Worm (Caenorhabditis elegans): ENCODE data around the gene ZK856.5.

The ZK856.5 gene

DNA sequence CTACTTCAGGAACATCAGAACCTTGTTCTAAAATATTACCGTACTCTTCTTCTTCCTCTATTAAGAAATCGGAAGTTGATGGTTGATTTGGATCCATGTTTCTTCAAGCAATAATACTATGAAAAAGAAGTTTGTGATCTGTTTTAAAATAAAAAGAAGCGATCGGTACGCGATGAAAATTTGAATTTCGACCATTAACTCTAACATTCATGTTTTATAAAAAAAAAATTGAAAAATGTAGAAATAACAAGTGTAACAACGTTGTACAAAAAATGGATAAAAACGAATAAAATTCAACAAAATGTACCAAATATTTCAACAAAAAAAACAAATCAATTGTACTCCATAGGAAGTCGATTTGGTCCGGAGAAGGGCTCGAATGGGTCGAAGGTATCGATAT lies 20.3 kb upstream of the ZK856.5 start, which contains the start of gene tftc-3:
tftc-3 (minus strand) TSS at position 101 of the 400 bp plus-strand sequence.
- no peak for TF ChIP-seq drap-1 (GFP tag; optimal IDR thresholded peaks at IDR 0.05)
- no peak for TF ChIP-seq lin-13 (tag; optimal IDR thresholded peaks at IDR 0.05)
- TF ChIP-seq blmp-1 (tag; optimal IDR thresholded peaks at IDR 0.05): no peak
- TF ChIP-seq tbx-8 (GFP tag; optimal IDR thresholded peaks at IDR 0.05): no peak
- no peak for TF ChIP-seq mab-5 (tag; optimal IDR thresholded peaks at IDR 0.05)

DNA sequence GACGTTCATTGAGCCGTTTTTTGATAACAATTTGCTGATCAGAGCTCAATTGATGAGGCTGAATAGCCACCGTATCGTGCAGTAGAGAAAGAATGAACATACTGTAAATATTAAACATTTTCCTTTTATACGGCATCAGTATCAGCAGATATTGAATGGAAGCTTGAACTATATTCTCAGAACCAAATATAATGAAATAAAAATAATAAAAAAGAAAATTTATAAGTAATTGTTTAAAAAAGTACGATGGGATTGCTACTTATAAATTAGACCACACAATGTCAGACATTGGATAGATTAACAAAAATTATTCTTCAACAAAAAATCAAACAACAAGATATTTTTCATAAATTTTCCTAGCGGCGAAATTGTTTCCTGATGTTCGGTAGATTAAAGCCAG lies 16.6 kb upstream of the ZK856.5 start, which contains the start of gene rpc-25:
rpc-25 (minus strand) TSS at position 101 of the 400 bp plus-strand sequence.
- TF ChIP-seq unc-120 (tag; optimal IDR thresholded peaks at IDR 0.05; ENCODE audit: poor library complexity, severe bottlenecking) (no peak), nhr-12 (tag; optimal IDR thresholded peaks at IDR 0.05) (no peak), tbx-8 (GFP tag; optimal IDR thresholded peaks at IDR 0.05) (no peak), bed-3 (GFP tag; optimal IDR thresholded peaks at IDR 0.05) (no peak), nhr-237 (tag; optimal IDR thresholded peaks at IDR 0.05) (no peak), mep-1 (tag; optimal IDR thresholded peaks at IDR 0.05) (no peak), sptf-1 (tag; optimal IDR thresholded peaks at IDR 0.05) (no peak), drap-1 (GFP tag; optimal IDR thresholded peaks at IDR 0.05) (no peak), nhr-28 (tag; optimal IDR thresholded peaks at IDR 0.05) (no peak), cnd-1 (tag; optimal IDR thresholded peaks at IDR 0.05) (no peak), sem-2 (GFP tag; optimal IDR thresholded peaks at IDR 0.05) (no peak), unc-39 (tag; optimal IDR thresholded peaks at IDR 0.05) (no peak), pha-4 (tag; optimal IDR thresholded peaks at IDR 0.05) (no peak), snpc-4 (tag; optimal IDR thresholded peaks at IDR 0.05) (no peak), ham-2 (GFP tag; optimal IDR thresholded peaks at IDR 0.05) (no peak)

DNA sequence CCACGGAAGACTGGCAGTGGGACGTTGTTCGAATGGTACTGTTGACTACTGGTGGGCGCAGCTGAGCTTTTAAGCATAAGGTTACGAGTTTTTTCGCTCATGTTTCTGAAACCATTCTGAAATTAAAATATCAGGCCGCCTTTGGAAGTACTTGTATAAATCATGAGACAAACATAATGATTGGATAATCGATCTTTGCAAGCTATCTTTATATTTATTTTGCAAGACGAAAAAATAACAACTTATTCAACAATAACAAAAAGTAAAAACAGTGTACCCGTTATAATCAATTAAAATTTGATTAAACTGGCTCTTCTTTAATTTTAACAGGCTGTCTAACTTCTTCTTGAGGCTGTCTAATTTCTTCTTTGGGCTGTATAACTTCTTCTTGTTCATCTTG lies 15.6 kb upstream of the ZK856.5 start, which contains the start of gene ZK856.16:
ZK856.16 (minus strand) TSS at position 101 of the 400 bp plus-strand sequence.
- no peak for TF ChIP-seq mep-1 (tag; optimal IDR thresholded peaks at IDR 0.05)
- no peak for TF ChIP-seq unc-120 (tag; optimal IDR thresholded peaks at IDR 0.05; ENCODE audit: poor library complexity, severe bottlenecking)
- no peak for TF ChIP-seq unc-39 (tag; optimal IDR thresholded peaks at IDR 0.05)

DNA sequence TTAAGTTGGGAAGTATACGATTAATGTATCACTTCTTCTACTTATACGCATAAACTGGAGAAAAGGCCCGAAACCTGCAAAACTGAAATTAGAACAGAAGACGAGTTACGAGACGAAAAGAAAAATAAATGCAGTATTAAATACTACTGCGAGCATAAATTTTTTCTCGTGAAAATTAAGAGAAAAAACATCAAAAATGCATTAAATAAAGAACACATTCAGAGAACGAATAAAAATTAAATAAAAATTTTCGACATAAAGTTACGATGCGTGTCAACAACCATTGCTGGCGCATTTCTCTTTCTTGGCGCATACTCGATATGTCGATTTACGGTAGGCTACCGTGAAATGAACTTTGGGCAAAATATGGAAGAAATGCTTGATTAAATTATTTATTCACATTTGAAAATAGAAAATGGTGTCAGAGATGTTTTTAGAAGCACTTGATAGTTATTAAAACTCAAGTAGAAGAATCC lies 15.0 kb upstream of the ZK856.5 start, which contains the start of the genes ZK856.19 and ZK856.11:
ZK856.19 (minus strand) TSS at position 51 of the 476 bp plus-strand sequence.
ZK856.11 (minus strand) TSS at position 76 of the 476 bp plus-strand sequence.
- TF ChIP-seq M03D4.4 (tag; optimal IDR thresholded peaks at IDR 0.05) (no peak), cnd-1 (tag; optimal IDR thresholded peaks at IDR 0.05) (no peak), elt-3 (tag; optimal IDR thresholded peaks at IDR 0.05) (no peak), sptf-1 (tag; optimal IDR thresholded peaks at IDR 0.05) (no peak), nhr-2 (tag; optimal IDR thresholded peaks at IDR 0.05) (no peak), tbx-8 (GFP tag; optimal IDR thresholded peaks at IDR 0.05) (no peak), pha-4 (tag; optimal IDR thresholded peaks at IDR 0.05) (peak; percentile 37), bed-3 (GFP tag; optimal IDR thresholded peaks at IDR 0.05) (no peak), lsy-2 (tag; optimal IDR thresholded peaks at IDR 0.05) (peak; percentile 62), ces-1 (GFP tag; optimal IDR thresholded peaks at IDR 0.05) (no peak), zip-8 (tag; optimal IDR thresholded peaks at IDR 0.05) (no peak), nhr-237 (tag; optimal IDR thresholded peaks at IDR 0.05) (no peak), mls-2 (tag; optimal IDR thresholded peaks at IDR 0.05) (no peak), hlh-1 (tag; optimal IDR thresholded peaks at IDR 0.05) (no peak), unc-120 (tag; optimal IDR thresholded peaks at IDR 0.05; ENCODE audit: poor library complexity, severe bottlenecking) (peak; percentile 65), ham-2 (GFP tag; optimal IDR thresholded peaks at IDR 0.05) (no peak), elt-1 (tag; optimal IDR thresholded peaks at IDR 0.05; ENCODE audit: borderline replicate concordance, insufficient read depth) (no peak), drap-1 (GFP tag; optimal IDR thresholded peaks at IDR 0.05) (no peak), nhr-12 (tag; optimal IDR thresholded peaks at IDR 0.05) (no peak)

DNA sequence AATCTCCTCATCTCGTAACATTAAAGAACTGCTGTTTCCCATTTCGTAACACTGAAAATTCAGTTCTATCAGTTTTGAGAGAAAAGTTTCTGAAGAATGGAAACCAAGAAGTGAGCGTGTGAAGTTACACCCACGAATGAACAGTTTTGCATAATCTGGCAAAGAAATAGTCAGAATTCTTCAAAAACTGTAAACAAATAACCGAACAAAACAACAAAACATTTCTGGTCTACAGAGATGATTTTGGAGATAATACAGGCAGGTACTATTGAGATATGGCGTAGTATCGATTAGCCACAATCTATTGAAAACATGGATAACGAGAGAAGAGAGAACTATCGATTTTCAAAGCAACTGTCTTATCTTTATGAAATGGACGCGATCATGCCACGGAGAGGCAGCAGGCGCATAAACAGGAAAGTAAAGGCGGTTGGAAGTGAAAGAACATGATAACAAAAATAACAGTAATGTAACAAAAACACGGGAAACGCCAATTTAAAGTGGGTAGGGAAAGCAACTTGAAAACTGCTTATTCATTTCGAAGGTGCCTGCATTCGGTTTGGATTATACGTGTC lies 13.6 kb upstream of the ZK856.5 start, which contains the start of gene chpf-1:
chpf-1 (minus strand) TSS at position 51 of the 575 bp plus-strand sequence.
- TF ChIP-seq lsy-2 (tag; optimal IDR thresholded peaks at IDR 0.05) (no peak), unc-120 (tag; optimal IDR thresholded peaks at IDR 0.05; ENCODE audit: poor library complexity, severe bottlenecking) (no peak), hlh-1 (tag; optimal IDR thresholded peaks at IDR 0.05) (no peak), sptf-1 (tag; optimal IDR thresholded peaks at IDR 0.05) (no peak), nhr-76 (tag; optimal IDR thresholded peaks at IDR 0.05) (no peak), mab-5 (tag; optimal IDR thresholded peaks at IDR 0.05) (no peak), lin-13 (tag; optimal IDR thresholded peaks at IDR 0.05) (no peak), ceh-39 (tag; optimal IDR thresholded peaks at IDR 0.05) (no peak), tbx-8 (GFP tag; optimal IDR thresholded peaks at IDR 0.05) (no peak), mls-2 (tag; optimal IDR thresholded peaks at IDR 0.05) (no peak), elt-3 (tag; optimal IDR thresholded peaks at IDR 0.05) (no peak), ces-1 (GFP tag; optimal IDR thresholded peaks at IDR 0.05) (no peak), snpc-4 (tag; optimal IDR thresholded peaks at IDR 0.05) (no peak)
